Worm (Caenorhabditis elegans): ENCODE results near the gene K12H6.4.

ce11 chrII:2774904-2775303, 49.2 kb downstream of the K12H6.4 start, which contains the start of gene fbxb-111:
- no peak for TF ChIP-seq B0035.1 (tag; optimal IDR thresholded peaks at IDR 0.05)
- no peak for TF ChIP-seq fkh-3 (tag; optimal IDR thresholded peaks at IDR 0.05)
- no peak for TF ChIP-seq ceh-27 (GFP tag; optimal IDR thresholded peaks at IDR 0.05)
- no peak for TF ChIP-seq B0336.3 (GFP tag; IDR thresholded peaks at IDR 0.05)
- TF ChIP-seq lin-54 (GFP tag; optimal IDR thresholded peaks at IDR 0.05), result no peak
- TF ChIP-seq lir-1 (GFP tag; conservative IDR thresholded peaks at IDR 0.05), result no peak
- TF ChIP-seq repo-1 (tag; optimal IDR thresholded peaks at IDR 0.05), result no peak
- no peak for TF ChIP-seq ets-4 (GFP tag; optimal IDR thresholded peaks at IDR 0.05)
- TF ChIP-seq ekl-4 (GFP tag; IDR thresholded peaks at IDR 0.05), result no peak
- no peak for TF ChIP-seq snpc-4 (GFP tag; optimal IDR thresholded peaks at IDR 0.05)
- TF ChIP-seq snpc-4 (tag; optimal IDR thresholded peaks at IDR 0.05), result no peak
